Fruit fly (Drosophila melanogaster) whole organism, embryonic: Measurements from ENCODE around the gene CG43135.
A peak's percentile ranks its signal among the peaks of the same experiment; 100 is the strongest.

Source experiments
- CG10321 ChIP-seq: fragments of 200-800 bp; sonication (Bioruptor generic); IDR thresholded peaks from 2 replicates; pipeline ENCODE4 v1.3.6; 2022; ENCODE audit warnings: missing biosample characterization, missing genetic modification characterization
- CG1233 ChIP-seq: fragments of 200-800 bp; sonication (Bioruptor generic); optimal IDR thresholded peaks from 4 replicates; lab custom pipeline; 2018; ENCODE audit warnings: missing biosample characterization, mild to moderate bottlenecking, missing genetic modification characterization
- CG13287 ChIP-seq: fragments of 200-800 bp; sonication (Bioruptor generic); IDR thresholded peaks from 2 replicates; pipeline ENCODE4 v1.3.6; 2022; ENCODE audit warnings: missing biosample characterization, missing genetic modification characterization; ENCODE audit not compliant: partially characterized antibody
- CG14667 ChIP-seq: fragments of 200-800 bp; sonication (Bioruptor generic); IDR thresholded peaks from 2 replicates; pipeline ENCODE4 v1.3.6; 2022; ENCODE audit warnings: missing biosample characterization, missing genetic modification characterization
- CG15269 ChIP-seq: fragments of 200-800 bp; sonication (Bioruptor generic); optimal IDR thresholded peaks from 2 replicates; lab custom pipeline; 2018; ENCODE audit warnings: missing biosample characterization, mild to moderate bottlenecking, missing genetic modification characterization, moderate library complexity
- CG15479 ChIP-seq: fragments of 200-800 bp; sonication (Bioruptor generic); optimal IDR thresholded peaks from 3 replicates; lab custom pipeline; 2019; ENCODE audit warnings: missing biosample characterization, mild to moderate bottlenecking, missing genetic modification characterization, moderate library complexity
- CG16863 ChIP-seq: fragments of 200-800 bp; sonication (Bioruptor generic); optimal IDR thresholded peaks from 3 replicates; lab custom pipeline; 2016; ENCODE audit warnings: missing biosample characterization, missing genetic modification characterization
- CG17328 ChIP-seq: fragments of 200-800 bp; sonication (Bioruptor generic); IDR thresholded peaks from 2 replicates; pipeline ENCODE4 v1.3.6; 2022; ENCODE audit warnings: missing biosample characterization, missing genetic modification characterization
- CG17361 ChIP-seq: fragments of 200-800 bp; sonication (Bioruptor generic); IDR thresholded peaks from 3 replicates; pipeline ENCODE4 v1.3.6; 2022; ENCODE audit warnings: missing biosample characterization, missing genetic modification characterization
- CG2202 ChIP-seq: fragments of 200-800 bp; sonication (Bioruptor generic); optimal IDR thresholded peaks from 2 replicates; lab custom pipeline; 2018; ENCODE audit warnings: missing biosample characterization, mild to moderate bottlenecking, missing genetic modification characterization
- CG3163 ChIP-seq: fragments of 200-800 bp; sonication (Bioruptor generic); optimal IDR thresholded peaks from 3 replicates; lab custom pipeline; 2016; ENCODE audit warnings: missing biosample characterization, missing genetic modification characterization
- CG34376 ChIP-seq: fragments of 200-800 bp; sonication (Bioruptor generic); optimal IDR thresholded peaks from 2 replicates; lab custom pipeline; 2018; ENCODE audit warnings: missing biosample characterization, mild to moderate bottlenecking, missing genetic modification characterization
- CG4328 ChIP-seq: fragments of 200-800 bp; sonication (Bioruptor generic); optimal IDR thresholded peaks from 3 replicates; lab custom pipeline; 2017; ENCODE audit warnings: missing biosample characterization, missing genetic modification reagents, missing genetic modification characterization
- CG4617 ChIP-seq: fragments of 200-800 bp; sonication (Bioruptor generic); optimal IDR thresholded peaks from 3 replicates; lab custom pipeline; 2016; ENCODE audit warnings: missing biosample characterization, missing genetic modification characterization, borderline replicate concordance
- CG6654 ChIP-seq: fragments of 200-800 bp; sonication (Bioruptor generic); optimal IDR thresholded peaks from 2 replicates; lab custom pipeline; 2017; ENCODE audit warnings: missing biosample characterization, mild to moderate bottlenecking, missing genetic modification characterization
- CG6765 ChIP-seq: fragments of 200-800 bp; sonication (Bioruptor generic); optimal IDR thresholded peaks from 3 replicates; lab custom pipeline; 2017; ENCODE audit warnings: missing biosample characterization, mild to moderate bottlenecking, missing genetic modification characterization
- CG6854 ChIP-seq: fragments of 200-800 bp; sonication (Bioruptor generic); optimal IDR thresholded peaks from 3 replicates; lab custom pipeline; 2017; ENCODE audit warnings: missing biosample characterization, mild to moderate bottlenecking, missing genetic modification characterization
- CG7963 ChIP-seq: fragments of 200-800 bp; sonication (Bioruptor generic); IDR thresholded peaks from 3 replicates; pipeline ENCODE4 v1.3.6; 2022; ENCODE audit warnings: missing biosample characterization, missing genetic modification characterization; ENCODE audit not compliant: partially characterized antibody
- CG9609 ChIP-seq: fragments of 200-800 bp; sonication (Bioruptor generic); optimal IDR thresholded peaks from 3 replicates; lab custom pipeline; 2016; ENCODE audit warnings: missing biosample characterization, missing genetic modification characterization
- Chrac-16 ChIP-seq: fragments of 200-800 bp; sonication (Bioruptor generic); optimal IDR thresholded peaks from 3 replicates; lab custom pipeline; 2016; ENCODE audit warnings: missing biosample characterization, missing genetic modification characterization
- D ChIP-seq, 2 experiments: fragments of 200-800 bp in 1 of 2; fragments of >200 bp in 1 of 2; sonication (Bioruptor generic) in 1 of 2; optimal IDR thresholded peaks; 2 replicates in 1 of 2; 3 replicates in 1 of 2; lab custom pipeline; 2017; ENCODE audit warnings: mild to moderate bottlenecking in 1 of 2, missing biosample characterization in 1 of 2, missing genetic modification characterization in 1 of 2, missing genetic modification reagents in 1 of 2
- Dbx ChIP-seq: fragments of 200-800 bp; sonication (Bioruptor generic); IDR thresholded peaks from 3 replicates; pipeline ENCODE4 v1.3.6; 2022; ENCODE audit warnings: missing biosample characterization, missing genetic modification characterization
- Dref ChIP-seq: fragments of 200-800 bp; sonication (Bioruptor generic); IDR thresholded peaks from 2 replicates; pipeline ENCODE4 v1.3.6; 2022; ENCODE audit warnings: missing biosample characterization, missing genetic modification characterization
- NFAT ChIP-seq: fragments of 200-800 bp; sonication (Bioruptor generic); IDR thresholded peaks from 2 replicates; pipeline ENCODE4 v1.3.6; 2022; ENCODE audit warnings: missing biosample characterization, missing genetic modification characterization
- NK7.1 ChIP-seq: fragments of 200-800 bp; sonication (Bioruptor generic); optimal IDR thresholded peaks from 3 replicates; lab custom pipeline; 2016; ENCODE audit warnings: missing biosample characterization, missing genetic modification characterization
- Oaz ChIP-seq: fragments of 200-800 bp; sonication (Bioruptor generic); IDR thresholded peaks from 2 replicates; pipeline ENCODE4 v1.3.6; 2022; ENCODE audit warnings: missing biosample characterization, missing genetic modification characterization
- TFAM ChIP-seq: fragments of 200-800 bp; sonication (Bioruptor generic); optimal IDR thresholded peaks from 2 replicates; lab custom pipeline; 2017; ENCODE audit warnings: missing biosample characterization, missing genetic modification characterization, inconsistent platforms
- abd-A ChIP-seq: fragments of 200-800 bp; sonication (Bioruptor generic); optimal IDR thresholded peaks from 3 replicates; lab custom pipeline; 2019; ENCODE audit warnings: missing biosample characterization, mild to moderate bottlenecking, missing genetic modification characterization, moderate library complexity
- br ChIP-seq: fragments of >200 bp; optimal IDR thresholded peaks from 2 replicates; lab custom pipeline; 2017
- chif ChIP-seq, 2 experiments: fragments of 200-800 bp; sonication (Bioruptor generic); optimal IDR thresholded peaks; 3 replicates each; lab custom pipeline; 2016; ENCODE audit warnings: missing biosample characterization in 2 of 2, missing genetic modification characterization in 2 of 2
- crol ChIP-seq: fragments of 200-800 bp; sonication (Bioruptor generic); IDR thresholded peaks from 2 replicates; pipeline ENCODE4 v1.3.6; 2022; ENCODE audit warnings: missing biosample characterization, missing genetic modification characterization
- dmrt99B ChIP-seq: fragments of 200-800 bp; sonication (Bioruptor generic); optimal IDR thresholded peaks from 2 replicates; lab custom pipeline; 2018; ENCODE audit warnings: missing biosample characterization, mild to moderate bottlenecking, missing genetic modification characterization, moderate library complexity
- esg ChIP-seq: fragments of 200-800 bp; sonication (Bioruptor generic); conservative IDR thresholded peaks from 2 replicates; pipeline ENCODE4 v1.3.6; 2022; ENCODE audit warnings: missing biosample characterization, missing genetic modification characterization
- gcm2 ChIP-seq: fragments of 200-800 bp; sonication (Bioruptor generic); optimal IDR thresholded peaks from 2 replicates; lab custom pipeline; 2016; ENCODE audit warnings: missing biosample characterization, missing genetic modification characterization
- inv ChIP-seq: fragments of 200-800 bp; sonication (Bioruptor generic); IDR thresholded peaks from 2 replicates; pipeline ENCODE4 v1.3.6; 2022; ENCODE audit warnings: missing biosample characterization, missing genetic modification characterization; ENCODE audit not compliant: partially characterized antibody
- lbe ChIP-seq: fragments of 200-800 bp; sonication (Bioruptor generic); optimal IDR thresholded peaks from 2 replicates; lab custom pipeline; 2016; ENCODE audit warnings: missing biosample characterization, mild to moderate bottlenecking, missing genetic modification characterization
- nerfin-2 ChIP-seq: fragments of 200-800 bp; sonication (Bioruptor generic); IDR thresholded peaks from 2 replicates; pipeline ENCODE4 v1.3.6; 2022; ENCODE audit warnings: missing biosample characterization, missing genetic modification characterization; ENCODE audit not compliant: partially characterized antibody
- org-1 ChIP-seq: fragments of 200-800 bp; sonication (Bioruptor generic); optimal IDR thresholded peaks from 2 replicates; lab custom pipeline; 2017; ENCODE audit warnings: missing biosample characterization, missing genetic modification characterization
- pnt ChIP-seq: fragments of 200-800 bp; sonication (Bioruptor generic); optimal IDR thresholded peaks from 3 replicates; lab custom pipeline; 2016; ENCODE audit warnings: missing biosample characterization, missing genetic modification characterization
- ro ChIP-seq: fragments of 200-800 bp; sonication (Bioruptor generic); IDR thresholded peaks from 2 replicates; pipeline ENCODE4 v1.3.6; 2022; ENCODE audit warnings: missing biosample characterization, missing genetic modification characterization
- sens ChIP-seq: fragments of 200-800 bp; sonication (Bioruptor generic); peaks from one replicate; lab custom pipeline; 2016; ENCODE audit warnings: missing biosample characterization, missing genetic modification characterization
- sim ChIP-seq: fragments of 200-800 bp; sonication (Bioruptor generic); IDR thresholded peaks from 2 replicates; pipeline ENCODE4 v1.3.6; 2022; ENCODE audit warnings: missing biosample characterization, missing genetic modification characterization
- slbo ChIP-seq: fragments of 200-800 bp; sonication (Bioruptor generic); IDR thresholded peaks from 2 replicates; pipeline ENCODE4 v1.3.6; 2022; ENCODE audit warnings: missing biosample characterization, missing genetic modification characterization
- sug ChIP-seq: fragments of 200-800 bp; optimal IDR thresholded peaks from 2 replicates; lab custom pipeline; 2019; ENCODE audit warnings: missing biosample characterization, mild to moderate bottlenecking, missing genetic modification characterization, moderate library complexity
- tgo ChIP-seq: fragments of 200-800 bp; sonication (Bioruptor generic); IDR thresholded peaks from 3 replicates; pipeline ENCODE4 v1.3.6; 2022; ENCODE audit warnings: missing biosample characterization, missing genetic modification characterization
- trem ChIP-seq: fragments of 200-800 bp; optimal IDR thresholded peaks from 3 replicates; lab custom pipeline; 2019; ENCODE audit warnings: missing biosample characterization, mild to moderate bottlenecking, missing genetic modification characterization, moderate library complexity
- twi ChIP-seq: fragments of 200-800 bp; optimal IDR thresholded peaks from 2 replicates; lab custom pipeline; 2019; ENCODE audit warnings: missing biosample characterization, mild to moderate bottlenecking, missing genetic modification characterization, moderate library complexity
- usp ChIP-seq: fragments of >200 bp; optimal IDR thresholded peaks from 2 replicates; lab custom pipeline; 2017; ENCODE audit warnings: missing biosample characterization, missing genetic modification characterization
- vvl ChIP-seq: fragments of 200-800 bp; sonication (Bioruptor generic); IDR thresholded peaks from 2 replicates; pipeline ENCODE4 v1.3.6; 2022; ENCODE audit warnings: missing biosample characterization, missing genetic modification characterization

Gene CG43135

dm6 chrX:4205346-4206178, 42.6 kb upstream of the CG43135 start, which contains the start of gene Fas2 (continued):
- peak; percentile 42 for TF ChIP-seq org-1 (GFP tag; lab: Kevin White, UChicago)
- no peak for TF ChIP-seq CG2202 (tag; lab: Kevin White, UChicago)
- TF ChIP-seq crol (GFP tag; lab: Robert Waterston, UW), result no peak
- TF ChIP-seq CG15479, result no peak
- peak; percentile 8 for TF ChIP-seq CG1233
- TF ChIP-seq sug, result no peak
- no peak for TF ChIP-seq br (lab: Kevin White, UChicago)
- no peak for TF ChIP-seq gcm2 (GFP tag; lab: Kevin White, UChicago)
- no peak for TF ChIP-seq ro (GFP tag; lab: Robert Waterston, UW)
- TF ChIP-seq sim (GFP tag; lab: Robert Waterston, UW), result no peak
- peak; percentile 23; the same call in 1 of the 2 replicates for TF ChIP-seq CG14667 (GFP tag; lab: Robert Waterston, UW)
- TF ChIP-seq CG4328, result no peak
- TF ChIP-seq NK7.1 (GFP tag; lab: Kevin White, UChicago), result peak; percentile 14
- 0 out of 2 replicates have a peak, but pooled peaks have one; percentile 39 for TF ChIP-seq CG13287 (GFP tag; lab: Robert Waterston, UW)
- TF ChIP-seq CG3163, result peak; percentile 43
- 0 out of 2 replicates have a peak, but pooled peaks have one; percentile 30 for TF ChIP-seq CG17328 (GFP tag; lab: Robert Waterston, UW)
- TF ChIP-seq slbo (GFP tag; lab: Robert Waterston, UW), result peak; percentile 66
- TF ChIP-seq D (optimal IDR thresholded peaks at IDR 0.05; lab: Kevin White, UChicago), result no peak
- peak; percentile 26 for TF ChIP-seq D (GFP tag; optimal IDR thresholded peaks at IDR 0.05; lab: Kevin White, UChicago)
- no peak for TF ChIP-seq CG6654 (GFP tag; lab: Kevin White, UChicago)
- peak; percentile 45 for TF ChIP-seq abd-A (tag; lab: Kevin White, UChicago)
- TF ChIP-seq tgo, result peak; percentile 58; the same call in 2 of the 3 replicates
- TF ChIP-seq CG6854 (GFP tag; lab: Kevin White, UChicago), result peak; percentile 74
- peak; percentile 61 for TF ChIP-seq CG34376 (GFP tag; lab: Kevin White, UChicago)
- TF ChIP-seq Dref (GFP tag; lab: Robert Waterston, UW), result no peak
- no peak for TF ChIP-seq CG9609
- TF ChIP-seq CG6765 (GFP tag; lab: Kevin White, UChicago), result peak; percentile 72
- peak; percentile 49; the same call in 2 of the 3 replicates for TF ChIP-seq Dbx (GFP tag; lab: Robert Waterston, UW)
- peak; percentile 35 for TF ChIP-seq dmrt99B (tag; lab: Kevin White, UChicago)
- TF ChIP-seq lbe (GFP tag; lab: Kevin White, UChicago), result peak; percentile 24
- no peak for TF ChIP-seq pnt (GFP tag; lab: Kevin White, UChicago)
- TF ChIP-seq trem, result peak; percentile 37
- TF ChIP-seq usp (GFP tag; lab: Kevin White, UChicago), result no peak
- no peak for TF ChIP-seq CG7963 (GFP tag; lab: Robert Waterston, UW)
- no peak for TF ChIP-seq Chrac-16 (GFP tag; lab: Kevin White, UChicago)
- TF ChIP-seq NFAT (GFP tag; lab: Robert Waterston, UW), result peak; percentile 58
- no peak for TF ChIP-seq inv (GFP tag; lab: Robert Waterston, UW)
- no peak for TF ChIP-seq TFAM (GFP tag; lab: Kevin White, UChicago)
- TF ChIP-seq CG15269 (tag; lab: Kevin White, UChicago), result peak; percentile 25
- TF ChIP-seq CG17361 (GFP tag; lab: Robert Waterston, UW), result peak; percentile 15; the same call in 1 of the 3 replicates
- peak; percentile 72 for TF ChIP-seq sens (GFP tag; lab: Kevin White, UChicago)
- peak; percentile 17 for TF ChIP-seq CG4617 (GFP tag; lab: Kevin White, UChicago)
- 0 out of 2 replicates have a peak, but pooled peaks have one; percentile 10 for TF ChIP-seq esg (GFP tag; lab: Robert Waterston, UW)
- TF ChIP-seq Oaz (GFP tag; lab: Robert Waterston, UW), result no peak
- peak; percentile 22 for TF ChIP-seq CG16863 (GFP tag; lab: Kevin White, UChicago)
- TF ChIP-seq CG10321 (GFP tag; lab: Robert Waterston, UW), result no peak
- peak; percentile 78 for TF ChIP-seq vvl
- TF ChIP-seq twi (tag; lab: Kevin White, UChicago), result no peak
- no peak for TF ChIP-seq chif (GFP tag; optimal IDR thresholded peaks at IDR 0.05; lab: Kevin White, UChicago)
- no peak for TF ChIP-seq nerfin-2 (GFP tag; lab: Robert Waterston, UW)
